Fruit fly (Drosophila melanogaster): Measurements from ENCODE around the gene elav.

Gene elav

DNA sequence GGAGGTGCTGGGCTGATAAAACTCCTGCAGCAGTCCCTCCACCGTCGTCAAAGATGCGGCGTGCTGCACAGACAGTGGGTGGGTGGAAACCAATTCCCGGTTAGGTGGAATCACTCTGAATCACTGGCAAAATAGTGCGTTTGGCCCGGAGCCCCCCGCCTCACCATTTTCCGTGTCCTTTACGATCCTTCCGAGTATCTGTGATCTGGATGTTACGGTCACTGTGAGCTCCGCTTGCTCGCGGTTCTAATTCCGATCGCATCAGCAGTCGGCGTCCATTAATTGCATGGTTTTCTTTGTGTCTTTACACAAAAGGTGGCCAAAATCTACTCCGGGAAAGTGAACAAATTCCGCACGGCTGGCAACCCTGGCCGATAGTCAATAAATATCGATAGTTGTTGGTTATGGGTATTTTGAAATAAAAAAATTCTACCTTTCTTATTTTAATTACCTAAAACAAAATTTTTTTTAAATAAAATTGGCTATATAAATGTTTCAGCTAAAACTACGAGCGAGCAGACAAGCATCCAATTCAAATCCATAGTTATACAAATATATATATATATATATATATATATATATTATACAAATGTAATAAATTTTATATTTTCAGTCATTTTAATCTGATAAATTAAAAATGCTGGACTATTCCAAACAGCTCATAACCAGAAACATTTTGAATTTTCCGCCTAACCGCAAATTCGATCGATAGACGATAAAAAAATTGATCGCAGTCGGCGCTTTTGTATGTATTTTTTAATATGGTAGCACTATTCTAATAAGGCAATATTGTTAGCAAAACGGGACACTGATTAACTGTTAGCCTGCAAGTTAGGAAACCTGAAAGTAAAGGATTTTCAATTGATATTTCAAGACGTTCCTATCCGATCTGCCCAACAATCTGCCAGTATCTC lies 46.5 kb downstream of the elav start, which contains the start of the genes ebo and CG13373 (continued):
- TF ChIP-seq her (GFP tag; optimal IDR thresholded peaks at IDR 0.05) (no peak), CG13424 (tag; optimal IDR thresholded peaks at IDR 0.05) (peak; percentile 45), ken (GFP tag; IDR thresholded peaks at IDR 0.05) (no peak), HLHmδ (GFP tag; optimal IDR thresholded peaks at IDR 0.05) (no peak), CG10267 (tag; optimal IDR thresholded peaks at IDR 0.05) (peak; percentile 18), pita (GFP tag; optimal IDR thresholded peaks at IDR 0.05) (no peak), CG4282 (GFP tag; optimal IDR thresholded peaks at IDR 0.05) (no peak), dati (GFP tag; IDR thresholded peaks at IDR 0.05) (no peak), CG6689 (GFP tag; IDR thresholded peaks at IDR 0.05) (peak; percentile 48), CG11456 (GFP tag; IDR thresholded peaks at IDR 0.05) (no peak), pzg (GFP tag; optimal IDR thresholded peaks at IDR 0.05) (peak; percentile 37), CG33213 (GFP tag; optimal IDR thresholded peaks at IDR 0.05) (no peak), CG4328 (GFP tag; optimal IDR thresholded peaks at IDR 0.05) (peak; percentile 15), CG2199 (GFP tag; IDR thresholded peaks at IDR 0.05) (no peak), trh (GFP tag; optimal IDR thresholded peaks at IDR 0.05) (no peak), Antp (GFP tag; optimal IDR thresholded peaks at IDR 0.05) (peak; percentile 12), emc (GFP tag; optimal IDR thresholded peaks at IDR 0.05) (no peak), gce (GFP tag; IDR thresholded peaks at IDR 0.05) (no peak), dmrt99B (tag; optimal IDR thresholded peaks at IDR 0.05) (no peak), phol (tag; optimal IDR thresholded peaks at IDR 0.05) (peak; percentile 34), lov (optimal IDR thresholded peaks at IDR 0.05) (no peak), lov (GFP tag; IDR thresholded peaks at IDR 0.05) (no peak), CG12744 (GFP tag; optimal IDR thresholded peaks at IDR 0.05) (no peak), Deaf1 (tag; optimal IDR thresholded peaks at IDR 0.05) (no peak), Aef1 (GFP tag; IDR thresholded peaks at IDR 0.05) (no peak), CG12071 (GFP tag; optimal IDR thresholded peaks at IDR 0.05) (no peak), CG3163 (GFP tag; optimal IDR thresholded peaks at IDR 0.05) (no peak), Bteb2 (GFP tag; optimal IDR thresholded peaks at IDR 0.05) (no peak), NC2β (GFP tag; optimal IDR thresholded peaks at IDR 0.05) (no peak), ham (GFP tag; IDR thresholded peaks at IDR 0.05) (no peak), disco-r (GFP tag; optimal IDR thresholded peaks at IDR 0.05) (no peak), PHDP (tag; optimal IDR thresholded peaks at IDR 0.05) (peak; percentile 47), CG10147 (GFP tag; optimal IDR thresholded peaks at IDR 0.05) (no peak), Camta (GFP tag; optimal IDR thresholded peaks at IDR 0.05) (no peak), Pdp1 (GFP tag; optimal IDR thresholded peaks at IDR 0.05) (no peak), CG7839 (tag; optimal IDR thresholded peaks at IDR 0.05) (no peak), CG6791 (GFP tag; IDR thresholded peaks at IDR 0.05; ENCODE audit: partially characterized antibody) (peak; percentile 54; the same call in 2 of the 3 replicates), CG15479 (GFP tag; optimal IDR thresholded peaks at IDR 0.05) (no peak), CG9215 (GFP tag; IDR thresholded peaks at IDR 0.05) (no peak), CG18764 (GFP tag; optimal IDR thresholded peaks at IDR 0.05) (no peak), kah (GFP tag; optimal IDR thresholded peaks at IDR 0.05) (no peak), CG14965 (GFP tag; optimal IDR thresholded peaks at IDR 0.05; ENCODE audit: borderline replicate concordance) (no peak), CG15514 (GFP tag; optimal IDR thresholded peaks at IDR 0.05) (no peak), gt (GFP tag; IDR thresholded peaks at IDR 0.05) (no peak), caup (GFP tag; optimal IDR thresholded peaks at IDR 0.05; ENCODE audit: severe bottlenecking) (peak; percentile 16), repo (GFP tag; optimal IDR thresholded peaks at IDR 0.05) (no peak), CG8359 (GFP tag; optimal IDR thresholded peaks at IDR 0.05; ENCODE audit: borderline replicate concordance) (no peak), CG6813 (GFP tag; optimal IDR thresholded peaks at IDR 0.05) (no peak), CG4707 (GFP tag; optimal IDR thresholded peaks at IDR 0.05) (no peak)

Data from whole organism, embryonic.